Fruit fly (Drosophila melanogaster): Measurements from ENCODE around the gene CG3558.

- no peak for TF ChIP-seq CG7745 (tag; optimal IDR thresholded peaks at IDR 0.05)
- no peak for TF ChIP-seq CG1832 (GFP tag; optimal IDR thresholded peaks at IDR 0.05)
- no peak for TF ChIP-seq CG6272 (GFP tag; IDR thresholded peaks at IDR 0.05)
- no peak for TF ChIP-seq peb (GFP tag; IDR thresholded peaks at IDR 0.05)
- TF ChIP-seq Mrtf (GFP tag; IDR thresholded peaks at IDR 0.05), result no peak
- no peak for TF ChIP-seq CG8924 (tag; optimal IDR thresholded peaks at IDR 0.05)
- no peak for TF ChIP-seq bsh (GFP tag; optimal IDR thresholded peaks at IDR 0.05)
- no peak for TF ChIP-seq CG7963 (GFP tag; IDR thresholded peaks at IDR 0.05; ENCODE audit: partially characterized antibody)
Measured at dm6 chr2L:3001953-3002352, 9.3 kb downstream of the CG3558 start.
